Fruit fly (Drosophila melanogaster): ENCODE data around the gene RpL34a.

Gene RpL34a

dm6 chr3R:26008892-26009539 lies 50.1 kb downstream of the RpL34a start (continued):
- peak; percentile 50 for TF ChIP-seq CG14965 (GFP tag; optimal IDR thresholded peaks at IDR 0.05; ENCODE audit: borderline replicate concordance)
- TF ChIP-seq Nf-YA (GFP tag; IDR thresholded peaks at IDR 0.05), result peak; percentile 60; the same call in 1 of the 2 replicates
- TF ChIP-seq her (GFP tag; optimal IDR thresholded peaks at IDR 0.05), result peak; percentile 69
- no peak for TF ChIP-seq fru (optimal IDR thresholded peaks at IDR 0.05)
- peak; percentile 75; the same call in 2 of the 3 replicates for TF ChIP-seq CG3726 (GFP tag; IDR thresholded peaks at IDR 0.05)
- peak; percentile 88 for TF ChIP-seq tgo (GFP tag; IDR thresholded peaks at IDR 0.05)
- TF ChIP-seq CG11398 (GFP tag; optimal IDR thresholded peaks at IDR 0.05), result peak; percentile 84
- peak; percentile 62 for TF ChIP-seq CG15696 (tag; optimal IDR thresholded peaks at IDR 0.05)
- TF ChIP-seq CG17186 (GFP tag; optimal IDR thresholded peaks at IDR 0.05), result peak; percentile 42
- TF ChIP-seq crc (GFP tag; optimal IDR thresholded peaks at IDR 0.05), result peak; percentile 82
- peak; percentile 88 for TF ChIP-seq CG2202 (tag; optimal IDR thresholded peaks at IDR 0.05)
- TF ChIP-seq CG7372 (GFP tag; IDR thresholded peaks at IDR 0.05), result peak; percentile 82
- peak; percentile 84 for TF ChIP-seq CG14667 (GFP tag; IDR thresholded peaks at IDR 0.05)
- peak; percentile 90 to 91 for TF ChIP-seq dpn (GFP tag; optimal IDR thresholded peaks at IDR 0.05)
- TF ChIP-seq CG8388 (GFP tag; optimal IDR thresholded peaks at IDR 0.05), result peak; percentile 88
- peak; percentile 73 for TF ChIP-seq CG15011 (GFP tag; optimal IDR thresholded peaks at IDR 0.05)
- peak; percentile 93 for TF ChIP-seq nmo (GFP tag; optimal IDR thresholded peaks at IDR 0.05)
- peak; percentile 88 for TF ChIP-seq CG15601 (tag; optimal IDR thresholded peaks at IDR 0.05)
- TF ChIP-seq slbo (GFP tag; IDR thresholded peaks at IDR 0.05), result peak; percentile 78
- peak; percentile 68 for TF ChIP-seq p53 (GFP tag; optimal IDR thresholded peaks at IDR 0.05)
- peak; percentile 92 for TF ChIP-seq dysf (GFP tag; IDR thresholded peaks at IDR 0.05)
- TF ChIP-seq pita (GFP tag; optimal IDR thresholded peaks at IDR 0.05), result no peak
- no peak for TF ChIP-seq inv (GFP tag; IDR thresholded peaks at IDR 0.05; ENCODE audit: partially characterized antibody)
- TF ChIP-seq jing (GFP tag; optimal IDR thresholded peaks at IDR 0.05), result peak; percentile 80
- TF ChIP-seq CG7271 (tag; optimal IDR thresholded peaks at IDR 0.05), result peak; percentile 57
- TF ChIP-seq CG11456 (GFP tag; IDR thresholded peaks at IDR 0.05), result peak; percentile 65; the same call in 1 of the 3 replicates
- no peak for TF ChIP-seq Hr39 (optimal IDR thresholded peaks at IDR 0.05)
- no peak for TF ChIP-seq nerfin-2 (GFP tag; IDR thresholded peaks at IDR 0.05; ENCODE audit: partially characterized antibody)
- TF ChIP-seq Sry-δ (GFP tag; optimal IDR thresholded peaks at IDR 0.05), result peak; percentile 45
- no peak for TF ChIP-seq CG2129 (GFP tag; IDR thresholded peaks at IDR 0.05; ENCODE audit: partially characterized antibody)
- TF ChIP-seq knrl (GFP tag; IDR thresholded peaks at IDR 0.05; ENCODE audit: partially characterized antibody), result no peak
- peak; percentile 86 for TF ChIP-seq Ssrp (tag; optimal IDR thresholded peaks at IDR 0.05)
- TF ChIP-seq slou (GFP tag; optimal IDR thresholded peaks at IDR 0.05), result peak; percentile 37
- TF ChIP-seq CG6791 (GFP tag; IDR thresholded peaks at IDR 0.05; ENCODE audit: partially characterized antibody), result no peak
- TF ChIP-seq twi (tag; optimal IDR thresholded peaks at IDR 0.05), result peak; percentile 72
- peak; percentile 77 for TF ChIP-seq HmgZ (tag; optimal IDR thresholded peaks at IDR 0.05)
- peak; percentile 85 for TF ChIP-seq ttk (GFP tag; IDR thresholded peaks at IDR 0.05)
- peak; percentile 94 for TF ChIP-seq gem (tag; optimal IDR thresholded peaks at IDR 0.05)
- TF ChIP-seq Sin3A (optimal IDR thresholded peaks at IDR 0.05), result no peak
- TF ChIP-seq tap (tag; optimal IDR thresholded peaks at IDR 0.05), result peak; percentile 92
- peak; percentile 72 for TF ChIP-seq CG8089 (GFP tag; optimal IDR thresholded peaks at IDR 0.05)
- peak; percentile 89 for TF ChIP-seq chn (GFP tag; optimal IDR thresholded peaks at IDR 0.05)
- no peak for TF ChIP-seq h (optimal IDR thresholded peaks at IDR 0.05)
- TF ChIP-seq sna (GFP tag; IDR thresholded peaks at IDR 0.05; ENCODE audit: partially characterized antibody), result no peak
- TF ChIP-seq Hmx (GFP tag; optimal IDR thresholded peaks at IDR 0.05), result peak; percentile 60
- TF ChIP-seq ssp (GFP tag; IDR thresholded peaks at IDR 0.05), result peak; percentile 75
- peak; percentile 75 for TF ChIP-seq crol (GFP tag; IDR thresholded peaks at IDR 0.05)
- peak; percentile 71 for TF ChIP-seq CG8359 (GFP tag; optimal IDR thresholded peaks at IDR 0.05; ENCODE audit: borderline replicate concordance)
- peak; percentile 66 for TF ChIP-seq CG3065 (GFP tag; optimal IDR thresholded peaks at IDR 0.05)
- TF ChIP-seq oc (tag; optimal IDR thresholded peaks at IDR 0.05), result peak; percentile 78
- TF ChIP-seq phol (tag; optimal IDR thresholded peaks at IDR 0.05), result peak; percentile 92
